Worm (Caenorhabditis elegans) whole organism, mixed stage, embryonic: ENCODE results near the gene ZK938.3.

Source experiments
- M03D4.4 ChIP-seq: sonication (generic microtip); optimal IDR thresholded peaks from 2 replicates; lab custom pipeline; 2017; ENCODE audit warnings: mild to moderate bottlenecking, missing genetic modification characterization, missing compliant biosample characterization
- blmp-1 ChIP-seq: fragments of 150-350 bp; optimal IDR thresholded peaks from 2 replicates; lab custom pipeline; 2014; ENCODE audit warnings: missing biosample characterization, missing genetic modification characterization
- hlh-1 ChIP-seq: fragments of 150-350 bp; optimal IDR thresholded peaks from 2 replicates; lab custom pipeline; 2014; ENCODE audit warnings: missing biosample characterization, missing genetic modification reagents, missing genetic modification characterization
- lsy-2 ChIP-seq: fragments of 150-350 bp; optimal IDR thresholded peaks from 2 replicates; lab custom pipeline; 2014; ENCODE audit warnings: missing biosample characterization, missing genetic modification characterization
- nhr-28 ChIP-seq: fragments of 150-350 bp; optimal IDR thresholded peaks from 2 replicates; lab custom pipeline; 2014; ENCODE audit warnings: missing biosample characterization, missing genetic modification characterization
- pha-4 ChIP-seq: fragments of 150-350 bp; optimal IDR thresholded peaks from 2 replicates; lab custom pipeline; 2018; ENCODE audit warnings: missing biosample characterization, missing genetic modification reagents, missing genetic modification characterization

- TF ChIP-seq nhr-28 (no peak), pha-4 (tag; lab: Kevin White, UChicago) (no peak), M03D4.4 (tag; lab: Kevin White, UChicago) (no peak), blmp-1 (tag; lab: Kevin White, UChicago) (no peak), hlh-1 (tag; lab: Kevin White, UChicago) (no peak), lsy-2 (no peak)
Measured at ce11 chrII:9797664-9798063, 36.1 kb downstream of the ZK938.3 start, which contains the start of gene cyp-13A4.
